Fruit fly (Drosophila melanogaster): ENCODE data around the gene Mst27D.

Mst27D gene

DNA sequence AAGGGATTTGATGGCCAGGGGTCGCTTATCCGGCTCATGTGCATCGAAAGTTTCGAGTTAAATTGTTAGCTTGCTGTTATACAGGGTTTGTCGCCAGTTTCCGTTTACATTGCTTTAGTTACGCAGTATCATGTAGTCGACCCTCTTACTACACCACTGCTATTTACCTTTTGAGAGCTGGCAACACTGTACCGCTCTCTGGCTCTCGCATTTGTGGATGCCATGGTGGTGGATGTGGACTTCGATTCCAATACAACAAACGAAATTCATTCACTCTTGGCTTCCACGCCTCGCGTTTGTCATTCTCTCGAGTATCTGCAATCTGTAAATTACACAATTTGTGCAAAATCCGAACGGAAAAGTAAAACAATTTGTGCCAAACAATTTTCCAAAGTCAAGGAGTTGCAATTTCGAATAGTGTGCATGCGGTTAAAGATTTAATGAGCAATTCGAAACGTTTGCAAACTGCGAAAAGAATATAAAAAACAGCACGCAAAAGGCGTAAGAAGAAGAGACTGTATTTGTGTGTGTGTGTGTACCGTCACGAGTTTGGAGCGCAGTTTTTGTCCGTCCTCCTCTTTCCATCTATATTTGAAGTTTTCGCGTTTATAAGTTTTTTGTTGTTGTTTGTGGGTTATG is 11.5 kb downstream of the Mst27D start (continued):
- no peak for TF ChIP-seq cato (GFP tag; optimal IDR thresholded peaks at IDR 0.05; ENCODE audit: borderline replicate concordance)
- peak; percentile 4 for TF ChIP-seq tx (GFP tag; optimal IDR thresholded peaks at IDR 0.05)
- peak; percentile 100 for TF ChIP-seq nerfin-2 (GFP tag; IDR thresholded peaks at IDR 0.05; ENCODE audit: partially characterized antibody)
- peak; percentile 4 for TF ChIP-seq Hand (GFP tag; optimal IDR thresholded peaks at IDR 0.05)
- TF ChIP-seq seq (GFP tag; IDR thresholded peaks at IDR 0.05), result peak; percentile 78
- no peak for TF ChIP-seq Atf3 (GFP tag; optimal IDR thresholded peaks at IDR 0.05)
- peak; percentile 73 for TF ChIP-seq abd-A (tag; optimal IDR thresholded peaks at IDR 0.05)
- TF ChIP-seq Antp (GFP tag; optimal IDR thresholded peaks at IDR 0.05), result peak; percentile 15
- no peak for TF ChIP-seq CoRest (tag; optimal IDR thresholded peaks at IDR 0.05)
- TF ChIP-seq CG15514 (GFP tag; optimal IDR thresholded peaks at IDR 0.05), result peak; percentile 19
- TF ChIP-seq al (GFP tag; IDR thresholded peaks at IDR 0.05), result no peak
- TF ChIP-seq disco-r (GFP tag; optimal IDR thresholded peaks at IDR 0.05), result no peak
- no peak for TF ChIP-seq NK7.1 (GFP tag; optimal IDR thresholded peaks at IDR 0.05)
- TF ChIP-seq slou (GFP tag; optimal IDR thresholded peaks at IDR 0.05), result no peak
- TF ChIP-seq CG32532 (GFP tag; IDR thresholded peaks at IDR 0.05), result peak; percentile 50; the same call in 1 of the 2 replicates
- no peak for TF ChIP-seq CG6175 (GFP tag; IDR thresholded peaks at IDR 0.05)
- TF ChIP-seq chm (GFP tag; IDR thresholded peaks at IDR 0.05), result peak; percentile 73; the same call in 1 of the 2 replicates
- TF ChIP-seq Max (GFP tag; optimal IDR thresholded peaks at IDR 0.05), result no peak
- TF ChIP-seq Elba2 (GFP tag; optimal IDR thresholded peaks at IDR 0.05), result peak; percentile 30
- TF ChIP-seq Ets65A (GFP tag), result no peak
- TF ChIP-seq Nf-YC (tag; optimal IDR thresholded peaks at IDR 0.05), result peak; percentile 59
- TF ChIP-seq fd64A (GFP tag; optimal IDR thresholded peaks at IDR 0.05), result no peak
- no peak for TF ChIP-seq CG9437 (GFP tag; optimal IDR thresholded peaks at IDR 0.05)
- no peak for TF ChIP-seq bab2 (GFP tag; optimal IDR thresholded peaks at IDR 0.05)
- no peak for TF ChIP-seq CG12236 (GFP tag; optimal IDR thresholded peaks at IDR 0.05)
- TF ChIP-seq eve (GFP tag; optimal IDR thresholded peaks at IDR 0.05), result no peak
- peak; percentile 60 for TF ChIP-seq CG13296 (GFP tag; optimal IDR thresholded peaks at IDR 0.05)
- peak; percentile 60 for TF ChIP-seq hbn (GFP tag; IDR thresholded peaks at IDR 0.05; ENCODE audit: partially characterized antibody)
- peak; percentile 100 for TF ChIP-seq HLH4C (GFP tag; IDR thresholded peaks at IDR 0.05; ENCODE audit: partially characterized antibody)
- no peak for TF ChIP-seq GATAe (GFP tag; conservative IDR thresholded peaks at IDR 0.05)
- TF ChIP-seq CG18011 (GFP tag; optimal IDR thresholded peaks at IDR 0.05), result no peak
- TF ChIP-seq CG4328 (GFP tag; optimal IDR thresholded peaks at IDR 0.05), result no peak
- no peak for TF ChIP-seq mam (GFP tag; optimal IDR thresholded peaks at IDR 0.05)
- TF ChIP-seq ttk (GFP tag; IDR thresholded peaks at IDR 0.05), result peak; percentile 26; the same call in 1 of the 2 replicates
- no peak for TF ChIP-seq Doc2 (GFP tag; IDR thresholded peaks at IDR 0.05)
- no peak for TF ChIP-seq Mrtf (GFP tag; IDR thresholded peaks at IDR 0.05)
- peak; percentile 81 for TF ChIP-seq YL-1 (GFP tag; optimal IDR thresholded peaks at IDR 0.05)
- TF ChIP-seq cg (GFP tag; optimal IDR thresholded peaks at IDR 0.05), result peak; percentile 86
- TF ChIP-seq CG13424 (tag; optimal IDR thresholded peaks at IDR 0.05), result no peak
- TF ChIP-seq hb (GFP tag; IDR thresholded peaks at IDR 0.05; ENCODE audit: partially characterized antibody), result peak; percentile 100
- TF ChIP-seq amos (GFP tag; IDR thresholded peaks at IDR 0.05; ENCODE audit: partially characterized antibody), result peak; percentile 84
- peak; percentile 99 for TF ChIP-seq D19B (GFP tag; optimal IDR thresholded peaks at IDR 0.05)
- peak; percentile 52; the same call in 1 of the 2 replicates for TF ChIP-seq HLH3B (GFP tag; IDR thresholded peaks at IDR 0.05)
- peak; percentile 15 for TF ChIP-seq odd (GFP tag; optimal IDR thresholded peaks at IDR 0.05)
- no peak for TF ChIP-seq dan (GFP tag; IDR thresholded peaks at IDR 0.05)
- TF ChIP-seq sim (GFP tag; IDR thresholded peaks at IDR 0.05), result no peak
- peak; percentile 21 for TF ChIP-seq CG9727 (GFP tag; optimal IDR thresholded peaks at IDR 0.05)
- no peak for TF ChIP-seq Dad (GFP tag; optimal IDR thresholded peaks at IDR 0.05)
- peak; percentile 94 for TF ChIP-seq pros (GFP tag; optimal IDR thresholded peaks at IDR 0.05)

Measured in whole organism, embryonic.